Worm (Caenorhabditis elegans) whole organism, young adult: ENCODE results near the gene W10C6.2.
A peak's percentile ranks its signal among the peaks of the same experiment; 100 is the strongest.

Experiments
- B0019.2 ChIP-seq: fragments of 200-800 bp; sonication (Bioruptor generic); conservative IDR thresholded peaks from 2 replicates; pipeline ENCODE4 v1.3.6; 2022; ENCODE audit warnings: missing genetic modification reagents, missing genetic modification characterization, missing compliant biosample characterization
- B0035.1 ChIP-seq: sonication (generic microtip); optimal IDR thresholded peaks from 2 replicates; lab custom pipeline; 2016; ENCODE audit warnings: missing genetic modification characterization, mild to moderate bottlenecking, missing compliant biosample characterization, missing genotype, missing genetic modification reagents
- B0336.3 ChIP-seq: fragments of 200-800 bp; sonication (Bioruptor generic); IDR thresholded peaks from 2 replicates; pipeline ENCODE4 v1.3.6; 2022; ENCODE audit warnings: missing genetic modification characterization, missing compliant biosample characterization
- C06A6.2 ChIP-seq: fragments of 200-800 bp; sonication (Bioruptor generic); conservative IDR thresholded peaks from 2 replicates; pipeline ENCODE4 v1.3.6; 2022; ENCODE audit warnings: missing genetic modification characterization, missing compliant biosample characterization
- C17E4.6 ChIP-seq: fragments of 200-800 bp; sonication (Bioruptor generic); IDR thresholded peaks from 2 replicates; pipeline ENCODE4 v1.3.6; 2022; ENCODE audit warnings: missing genetic modification reagents, missing genetic modification characterization, missing compliant biosample characterization
- D2030.7 ChIP-seq: fragments of 200-800 bp; sonication (Bioruptor generic); IDR thresholded peaks from 2 replicates; pipeline ENCODE4 v1.3.6; 2022; ENCODE audit warnings: missing genetic modification reagents, missing genetic modification characterization, missing compliant biosample characterization
- F22D6.2 ChIP-seq: sonication (generic microtip); optimal IDR thresholded peaks from 2 replicates; lab custom pipeline; 2016; ENCODE audit warnings: mild to moderate bottlenecking, missing genetic modification characterization, missing compliant biosample characterization
- F23B12.7 ChIP-seq: sonication (generic microtip); optimal IDR thresholded peaks from 2 replicates; lab custom pipeline; 2017; ENCODE audit warnings: missing genetic modification characterization, mild to moderate bottlenecking, missing compliant biosample characterization, antibody characterized with exemption, moderate library complexity; ENCODE audit not compliant: insufficient read depth
- F37B4.10 ChIP-seq: fragments of 200-800 bp; sonication (Bioruptor generic); IDR thresholded peaks from 2 replicates; pipeline ENCODE4 v1.3.6; 2022; ENCODE audit warnings: missing genetic modification characterization, missing compliant biosample characterization
- F39B2.1 ChIP-seq: fragments of 200-800 bp; sonication (Bioruptor generic); IDR thresholded peaks from 2 replicates; pipeline ENCODE4 v1.3.6; 2022; ENCODE audit warnings: missing genetic modification reagents, missing genetic modification characterization, missing compliant biosample characterization
- F52B5.7 ChIP-seq: sonication (generic microtip); optimal IDR thresholded peaks from 2 replicates; lab custom pipeline; 2016; ENCODE audit warnings: mild to moderate bottlenecking, missing genetic modification characterization, missing compliant biosample characterization
- K12H6.12 ChIP-seq: fragments of 200-800 bp; sonication (Bioruptor generic); optimal IDR thresholded peaks from 2 replicates; lab custom pipeline; 2018; ENCODE audit warnings: mild to moderate bottlenecking, missing genetic modification characterization, missing compliant biosample characterization
- T07F8.4 ChIP-seq: sonication (generic microtip); optimal IDR thresholded peaks from 2 replicates; lab custom pipeline; 2016; ENCODE audit warnings: mild to moderate bottlenecking, missing genetic modification characterization, moderate library complexity, missing compliant biosample characterization
- Y53F4B.3 ChIP-seq: fragments of 200-800 bp; sonication (Bioruptor generic); IDR thresholded peaks from 2 replicates; pipeline ENCODE4 v1.3.6; 2022; ENCODE audit warnings: missing genetic modification reagents, missing genetic modification characterization, missing compliant biosample characterization
- Y53G8AR.9 ChIP-seq: fragments of 200-800 bp; sonication (Bioruptor generic); conservative IDR thresholded peaks from 2 replicates; pipeline ENCODE4 v1.3.6; 2022; ENCODE audit warnings: missing genetic modification reagents, missing genetic modification characterization, missing compliant biosample characterization
- Y79H2A.3 ChIP-seq: fragments of 200-800 bp; sonication (Bioruptor generic); conservative IDR thresholded peaks from 2 replicates; pipeline ENCODE4 v1.3.6; 2022; ENCODE audit warnings: missing genetic modification reagents, missing genetic modification characterization, missing compliant biosample characterization
- akir-1 ChIP-seq: fragments of 200-800 bp; sonication (Bioruptor generic); optimal IDR thresholded peaks from 2 replicates; lab custom pipeline; 2018; ENCODE audit warnings: mild to moderate bottlenecking, missing genetic modification characterization, moderate library complexity, missing compliant biosample characterization
- aptf-3 ChIP-seq: fragments of 200-800 bp; sonication (Bioruptor generic); IDR thresholded peaks from 2 replicates; pipeline ENCODE4 v1.3.6; 2022; ENCODE audit warnings: missing genetic modification characterization, missing compliant biosample characterization
- atf-7 ChIP-seq: sonication (generic microtip); optimal IDR thresholded peaks from 2 replicates; lab custom pipeline; 2017; ENCODE audit warnings: mild to moderate bottlenecking, missing genetic modification characterization, missing compliant biosample characterization
- attf-3 ChIP-seq: fragments of 200-800 bp; sonication (Bioruptor generic); conservative IDR thresholded peaks from 2 replicates; pipeline ENCODE4 v1.3.6; 2022; ENCODE audit warnings: missing genetic modification reagents, missing genetic modification characterization, missing compliant biosample characterization
- attf-5 ChIP-seq: fragments of 200-800 bp; sonication (Bioruptor generic); optimal IDR thresholded peaks from 2 replicates; lab custom pipeline; 2018; ENCODE audit warnings: mild to moderate bottlenecking, missing genetic modification characterization, missing compliant biosample characterization
- ceh-27 ChIP-seq: fragments of 200-800 bp; sonication (Bioruptor generic); optimal IDR thresholded peaks from 2 replicates; lab custom pipeline; 2018; ENCODE audit warnings: mild to moderate bottlenecking, missing genetic modification characterization, moderate library complexity, missing compliant biosample characterization
- ceh-58 ChIP-seq: fragments of 200-800 bp; sonication (Bioruptor generic); IDR thresholded peaks from 2 replicates; pipeline ENCODE4 v1.3.6; 2022; ENCODE audit warnings: missing genetic modification characterization, missing compliant biosample characterization
- hlh-26 ChIP-seq: fragments of 200-800 bp; sonication (Bioruptor generic); conservative IDR thresholded peaks from 2 replicates; pipeline ENCODE4 v1.3.6; 2022; ENCODE audit warnings: missing genetic modification reagents, missing genetic modification characterization, missing compliant biosample characterization
- hmg-1.2 ChIP-seq: fragments of 200-800 bp; sonication (Bioruptor generic); IDR thresholded peaks from 2 replicates; pipeline ENCODE4 v1.3.6; 2022; ENCODE audit warnings: missing genetic modification reagents, missing genetic modification characterization, missing compliant biosample characterization
- hmg-20 ChIP-seq: fragments of 200-800 bp; sonication (Bioruptor generic); IDR thresholded peaks from 2 replicates; pipeline ENCODE4 v1.3.6; 2022; ENCODE audit warnings: missing genetic modification reagents, missing genetic modification characterization, missing compliant biosample characterization
- hsf-1 ChIP-seq: fragments of 200-800 bp; sonication (Bioruptor generic); IDR thresholded peaks from 2 replicates; pipeline ENCODE4 v1.3.6; 2022; ENCODE audit warnings: missing genetic modification reagents, missing genetic modification characterization, missing compliant biosample characterization
- lsl-1 ChIP-seq: fragments of 200-800 bp; sonication (Bioruptor generic); optimal IDR thresholded peaks from 2 replicates; lab custom pipeline; 2018; ENCODE audit warnings: mild to moderate bottlenecking, missing genetic modification characterization, moderate library complexity, missing compliant biosample characterization
- madf-6 ChIP-seq: fragments of 200-800 bp; sonication (Bioruptor generic); IDR thresholded peaks from 2 replicates; pipeline ENCODE4 v1.3.6; 2022; ENCODE audit warnings: missing genetic modification reagents, missing genetic modification characterization, missing compliant biosample characterization
- madf-8 ChIP-seq: fragments of 200-800 bp; sonication (Bioruptor generic); conservative IDR thresholded peaks from 2 replicates; pipeline ENCODE4 v1.3.6; 2022; ENCODE audit warnings: missing genetic modification reagents, missing genetic modification characterization, missing compliant biosample characterization
- mel-28 ChIP-seq: sonication (generic microtip); optimal IDR thresholded peaks from 2 replicates; lab custom pipeline; 2016; ENCODE audit warnings: borderline replicate concordance, mild to moderate bottlenecking, missing genetic modification characterization, missing compliant biosample characterization
- nhr-120 ChIP-seq: fragments of 200-800 bp; sonication (Bioruptor generic); IDR thresholded peaks from 2 replicates; pipeline ENCODE4 v1.3.6; 2022; ENCODE audit warnings: missing genetic modification characterization, missing compliant biosample characterization
- pha-4 ChIP-seq: fragments of 150-350 bp; sonication (generic microtip); optimal IDR thresholded peaks from 2 replicates; lab custom pipeline; 2014; ENCODE audit warnings: missing biosample characterization, missing genetic modification reagents, missing genetic modification characterization
- rcor-1 ChIP-seq: fragments of 200-800 bp; sonication (Bioruptor generic); IDR thresholded peaks from 2 replicates; pipeline ENCODE4 v1.3.6; 2022; ENCODE audit warnings: missing genetic modification reagents, missing genetic modification characterization, missing compliant biosample characterization
- repo-1 ChIP-seq: sonication (generic microtip); optimal IDR thresholded peaks from 2 replicates; lab custom pipeline; 2017; ENCODE audit warnings: mild to moderate bottlenecking, missing genetic modification characterization, missing compliant biosample characterization
- sdz-38 ChIP-seq: sonication (generic microtip); optimal IDR thresholded peaks from 2 replicates; lab custom pipeline; 2016; ENCODE audit warnings: missing genotype, missing genetic modification characterization, missing compliant biosample characterization
- snpc-1.3 ChIP-seq: sonication (generic microtip); optimal IDR thresholded peaks from 2 replicates; lab custom pipeline; 2017; ENCODE audit warnings: missing genetic modification characterization, mild to moderate bottlenecking, missing compliant biosample characterization, antibody characterized with exemption, moderate library complexity, missing genotype, missing genetic modification reagents; ENCODE audit not compliant: insufficient read depth
- snpc-4 ChIP-seq, 5 experiments: fragments of 150-350 bp in 1 of 5; sonication (generic microtip) in 4 of 5; optimal IDR thresholded peaks; 2 replicates each; lab custom pipeline; 2014 to 2018; ENCODE audit warnings: missing genetic modification characterization in 5 of 5, missing biosample characterization in 3 of 5, antibody characterized with exemption in 2 of 5, mild to moderate bottlenecking in 2 of 5, missing compliant biosample characterization in 2 of 5, missing genotype in 2 of 5, moderate library complexity in 2 of 5, missing genetic modification reagents in 1 of 5
- somi-1 ChIP-seq: fragments of 200-800 bp; sonication (Bioruptor generic); optimal IDR thresholded peaks from 2 replicates; lab custom pipeline; 2018; ENCODE audit warnings: mild to moderate bottlenecking, missing genetic modification characterization, missing compliant biosample characterization
- tbp1 ChIP-seq: fragments of 200-800 bp; sonication (Bioruptor generic); optimal IDR thresholded peaks from 2 replicates; lab custom pipeline; 2018; ENCODE audit warnings: mild to moderate bottlenecking, missing genetic modification characterization, missing compliant biosample characterization
- tbx-9 ChIP-seq: sonication (generic microtip); optimal IDR thresholded peaks from 2 replicates; lab custom pipeline; 2016; ENCODE audit warnings: borderline replicate concordance, missing genetic modification characterization, inconsistent platforms, missing compliant biosample characterization
- tlf-1 ChIP-seq: fragments of 200-800 bp; sonication (Bioruptor generic); optimal IDR thresholded peaks from 2 replicates; lab custom pipeline; 2018; ENCODE audit warnings: mild to moderate bottlenecking, missing genetic modification characterization, missing compliant biosample characterization
- xnd-1 ChIP-seq: sonication (generic microtip); optimal IDR thresholded peaks from 2 replicates; lab custom pipeline; 2016; ENCODE audit warnings: missing genotype, missing genetic modification reagents, missing genetic modification characterization, missing compliant biosample characterization
- ztf-26 ChIP-seq: sonication (generic microtip); optimal IDR thresholded peaks from 2 replicates; lab custom pipeline; 2017; ENCODE audit warnings: missing genetic modification characterization, missing compliant biosample characterization
- ztf-28 ChIP-seq: fragments of 200-800 bp; sonication (Bioruptor generic); IDR thresholded peaks from 2 replicates; pipeline ENCODE4 v1.3.6; 2022; ENCODE audit warnings: missing genetic modification reagents, missing genetic modification characterization, missing compliant biosample characterization
- ztf-6 ChIP-seq: fragments of 200-800 bp; sonication (Bioruptor generic); IDR thresholded peaks from 2 replicates; pipeline ENCODE4 v1.3.6; 2022; ENCODE audit warnings: missing genetic modification reagents, missing genetic modification characterization, missing compliant biosample characterization

Gene W10C6.2

DNA sequence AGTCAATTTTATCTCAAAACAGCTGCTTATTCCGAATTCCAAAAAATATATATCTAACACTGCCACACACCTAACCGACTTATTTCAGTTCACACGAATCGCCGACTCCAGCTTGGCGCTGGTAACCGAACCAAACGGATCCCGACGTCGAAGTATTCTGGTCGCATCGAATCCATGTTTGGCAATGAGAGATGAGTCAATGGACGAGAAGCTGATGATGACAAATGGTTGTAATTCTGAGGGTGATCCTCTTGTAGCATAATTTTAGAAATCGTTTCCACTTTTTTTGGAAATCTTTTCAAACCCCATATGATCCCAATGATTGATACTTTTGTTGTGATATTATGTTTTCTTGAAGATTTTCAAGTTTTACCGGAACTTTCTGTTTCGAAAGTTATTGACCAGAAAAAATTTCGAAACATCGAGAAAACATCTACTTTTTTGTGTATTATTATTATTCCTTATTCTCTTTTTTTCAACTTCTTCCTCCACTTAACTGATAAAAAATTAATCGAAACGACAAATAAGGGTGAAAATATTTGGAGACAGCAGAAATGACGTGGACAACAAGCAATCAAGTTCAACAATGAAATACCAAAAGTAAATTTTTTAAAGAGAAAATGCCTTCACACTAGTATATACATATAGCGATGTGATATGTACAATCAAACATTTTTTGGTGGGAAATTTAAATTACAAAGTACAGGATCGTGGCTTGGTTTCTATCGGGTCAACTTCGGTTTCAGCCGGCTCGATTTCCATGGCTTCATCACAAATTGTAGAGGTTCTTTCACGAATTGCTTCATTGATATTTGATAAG, 28.4 kb upstream of the W10C6.2 start (continued):
- TF ChIP-seq snpc-4 (GFP tag; optimal IDR thresholded peaks at IDR 0.05; lab: Kevin White, UChicago): no peak
- peak in 3 of 4 experiments; percentile 10 to 17 (median 16) for TF ChIP-seq snpc-4 (tag; optimal IDR thresholded peaks at IDR 0.05; lab: Kevin White, UChicago)
- no peak for TF ChIP-seq T07F8.4
- TF ChIP-seq ztf-26 (tag; lab: Kevin White, UChicago): no peak
- peak; percentile 8 for TF ChIP-seq attf-5 (GFP tag; lab: Kevin White, UChicago)
- TF ChIP-seq pha-4 (tag; lab: Kevin White, UChicago): no peak
- no peak for TF ChIP-seq Y79H2A.3 (GFP tag; lab: Robert Waterston, UW)
- TF ChIP-seq mel-28 (tag; lab: Kevin White, UChicago): no peak
- TF ChIP-seq akir-1 (GFP tag; lab: Kevin White, UChicago): no peak
- no peak for TF ChIP-seq C17E4.6 (GFP tag; lab: Robert Waterston, UW)
- no peak for TF ChIP-seq lsl-1 (GFP tag; lab: Kevin White, UChicago)
- no peak for TF ChIP-seq somi-1 (GFP tag; lab: Kevin White, UChicago)
- TF ChIP-seq F23B12.7 (tag; lab: Kevin White, UChicago): no peak
- TF ChIP-seq ztf-6 (GFP tag; lab: Robert Waterston, UW): no peak
- no peak for TF ChIP-seq rcor-1
- TF ChIP-seq nhr-120 (GFP tag; lab: Robert Waterston, UW): no peak
- TF ChIP-seq hmg-20: no peak
- TF ChIP-seq K12H6.12 (tag; lab: Kevin White, UChicago): no peak
- TF ChIP-seq ztf-28: 0 out of 2 replicates have a peak, but pooled peaks have one; percentile 37
- TF ChIP-seq B0019.2 (GFP tag; lab: Robert Waterston, UW): no peak
- peak; percentile 56; the same call in 1 of the 2 replicates for TF ChIP-seq C06A6.2 (GFP tag; lab: Robert Waterston, UW)
- TF ChIP-seq aptf-3 (GFP tag; lab: Robert Waterston, UW): no peak
- TF ChIP-seq Y53G8AR.9 (GFP tag; lab: Robert Waterston, UW): peak; percentile 95
- no peak; the same call in 1 of the 2 replicates for TF ChIP-seq madf-6 (GFP tag; lab: Robert Waterston, UW)
- no peak for TF ChIP-seq D2030.7 (GFP tag; lab: Robert Waterston, UW)
- TF ChIP-seq attf-3 (GFP tag; lab: Robert Waterston, UW): no peak
- peak; percentile 55 for TF ChIP-seq F52B5.7 (tag; lab: Kevin White, UChicago)
- TF ChIP-seq Y53F4B.3 (GFP tag; lab: Robert Waterston, UW): no peak
- TF ChIP-seq repo-1 (tag; lab: Kevin White, UChicago): peak; percentile 91
- TF ChIP-seq hlh-26 (GFP tag; lab: Robert Waterston, UW): no peak
- peak; percentile 26 for TF ChIP-seq B0035.1 (tag; lab: Kevin White, UChicago)
- TF ChIP-seq F22D6.2 (tag; lab: Kevin White, UChicago): peak; percentile 17
- TF ChIP-seq snpc-1.3 (tag; lab: Kevin White, UChicago): no peak
- peak; percentile 80 for TF ChIP-seq atf-7 (tag; lab: Kevin White, UChicago)
- 0 out of 2 replicates have a peak, but pooled peaks have one; percentile 17 for TF ChIP-seq hsf-1 (GFP tag; lab: Robert Waterston, UW)
- TF ChIP-seq hmg-1.2 (GFP tag; lab: Robert Waterston, UW): 0 out of 2 replicates have a peak, but pooled peaks have one; percentile 31
- no peak for TF ChIP-seq F37B4.10 (GFP tag; lab: Robert Waterston, UW)
- peak; percentile 95 for TF ChIP-seq B0336.3
- no peak for TF ChIP-seq tbx-9
- TF ChIP-seq tbp1 (GFP tag; lab: Kevin White, UChicago): no peak
- peak; percentile 90 for TF ChIP-seq tlf-1 (GFP tag; lab: Kevin White, UChicago)
- TF ChIP-seq ceh-27 (GFP tag; lab: Kevin White, UChicago): no peak
- no peak for TF ChIP-seq ceh-58 (GFP tag; lab: Robert Waterston, UW)
- TF ChIP-seq xnd-1 (tag; lab: Kevin White, UChicago): no peak
- no peak for TF ChIP-seq sdz-38
- TF ChIP-seq madf-8 (GFP tag; lab: Robert Waterston, UW): no peak
- TF ChIP-seq F39B2.1 (GFP tag; lab: Robert Waterston, UW): no peak
